Worm (Caenorhabditis elegans): ENCODE results near the gene rnp-1.
A peak's percentile ranks its signal among the peaks of the same experiment; 100 is the strongest.

rnp-1 gene

ce11 chrV:12199474-12199873 is 7.4 kb downstream of the rnp-1 start:
- TF ChIP-seq blmp-1 (tag; optimal IDR thresholded peaks at IDR 0.05) (peak; percentile 97), C04F5.9 (tag; optimal IDR thresholded peaks at IDR 0.05) (no peak), elt-3 (tag; optimal IDR thresholded peaks at IDR 0.05) (peak in 1 of 6 experiments; percentile 92), egl-27 (tag; optimal IDR thresholded peaks at IDR 0.05) (no peak)

DNA sequence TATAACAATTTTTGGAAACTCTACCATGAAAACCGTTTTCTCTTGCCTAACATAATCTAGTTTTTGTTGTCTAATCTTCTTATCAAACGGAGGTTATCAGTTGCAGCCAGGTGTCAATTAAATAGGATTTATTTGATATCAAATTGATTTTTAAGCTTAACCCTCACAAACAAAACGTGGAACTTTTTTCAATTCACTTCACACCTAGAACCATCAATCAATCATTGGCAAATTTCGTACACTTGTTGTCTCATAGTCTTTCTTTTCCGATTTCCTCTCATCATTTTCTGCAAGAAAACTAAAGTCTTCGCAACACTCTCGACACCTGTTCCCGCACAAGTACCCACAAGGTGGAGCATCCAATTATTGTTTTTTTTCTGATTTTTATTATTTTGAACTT is 16.6 kb downstream of the rnp-1 start:
- peak; percentile 44 for TF ChIP-seq lin-14 (GFP tag; optimal IDR thresholded peaks at IDR 0.05)
- TF ChIP-seq rnt-1 (tag; optimal IDR thresholded peaks at IDR 0.05) = peak; percentile 24
- peak; percentile 21 for TF ChIP-seq elt-2 (tag; optimal IDR thresholded peaks at IDR 0.05)
- no peak for TF ChIP-seq lin-35 (GFP tag; optimal IDR thresholded peaks at IDR 0.05)
- TF ChIP-seq nhr-20 (tag; optimal IDR thresholded peaks at IDR 0.05) = no peak

DNA sequence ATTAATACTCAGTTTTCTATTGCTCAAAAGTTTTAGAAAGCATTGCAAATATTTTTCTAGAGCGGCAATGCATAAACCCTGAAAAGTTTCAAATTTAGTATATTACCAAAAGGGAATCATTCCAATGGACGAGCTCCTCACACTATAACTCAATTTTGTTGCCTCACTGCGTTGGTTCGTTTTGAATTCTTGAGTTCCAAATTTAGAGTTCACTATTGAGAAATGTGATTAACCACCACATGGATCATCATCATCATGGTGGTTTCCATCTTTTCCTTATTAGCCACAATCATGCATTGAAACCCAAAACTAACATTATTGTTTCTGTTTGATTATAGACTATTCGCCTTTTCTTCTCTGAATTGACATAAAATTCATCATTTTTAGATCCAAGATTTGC is 17.9 kb downstream of the rnp-1 start:
- TF ChIP-seq fos-1 (tag; optimal IDR thresholded peaks at IDR 0.05) (no peak), skn-1 (tag; optimal IDR thresholded peaks at IDR 0.05) (no peak), aly-2 (tag; optimal IDR thresholded peaks at IDR 0.05) (no peak), unc-130 (tag; optimal IDR thresholded peaks at IDR 0.05) (no peak), ets-5 (GFP tag; IDR thresholded peaks at IDR 0.05) (no peak), blmp-1 (tag; optimal IDR thresholded peaks at IDR 0.05) (no peak), egl-13 (tag; optimal IDR thresholded peaks at IDR 0.05) (no peak), fkh-10 (GFP tag; optimal IDR thresholded peaks at IDR 0.05) (no peak), nhr-47 (tag; optimal IDR thresholded peaks at IDR 0.05) (no peak), lin-14 (GFP tag; optimal IDR thresholded peaks at IDR 0.05) (no peak), nhr-237 (tag; optimal IDR thresholded peaks at IDR 0.05) (no peak), snpc-4 (tag; optimal IDR thresholded peaks at IDR 0.05) (no peak)

DNA sequence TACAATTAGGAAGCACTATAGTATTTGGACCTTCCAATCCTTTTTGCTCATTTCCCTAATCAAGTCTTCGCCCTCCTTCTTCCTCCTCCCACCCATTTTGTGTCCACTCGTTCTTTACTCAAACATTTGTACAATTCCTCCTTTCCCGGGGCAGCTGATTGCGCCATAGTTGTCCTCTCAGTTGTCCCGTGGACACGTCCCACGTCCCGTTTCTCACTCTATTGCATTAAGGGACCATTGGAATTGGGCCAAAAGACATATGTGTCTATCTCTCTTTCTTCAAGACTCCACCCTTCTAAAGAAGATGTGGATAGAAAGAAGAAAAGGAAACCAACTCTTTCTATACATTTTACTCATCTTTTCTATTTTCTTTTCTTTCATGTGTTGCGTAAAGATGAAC is 19.0 kb downstream of the rnp-1 start:
- TF ChIP-seq mab-9 (GFP tag; IDR thresholded peaks at IDR 0.05) (no peak), lin-14 (GFP tag; optimal IDR thresholded peaks at IDR 0.05) (peak; percentile 82), nhr-90 (tag; optimal IDR thresholded peaks at IDR 0.05; ENCODE audit: poor library complexity) (no peak), nhr-76 (tag; optimal IDR thresholded peaks at IDR 0.05) (no peak), sox-4 (tag; optimal IDR thresholded peaks at IDR 0.05) (no peak), mep-1 (tag; optimal IDR thresholded peaks at IDR 0.05) (peak; percentile 3), efl-1 (optimal IDR thresholded peaks at IDR 0.05) (no peak), efl-1 (GFP tag; optimal IDR thresholded peaks at IDR 0.05 in 1 of 2) (peak in 1 of 2 experiments; percentile 13), vab-15 (tag; optimal IDR thresholded peaks at IDR 0.05) (no peak)

- TF ChIP-seq snpc-4 (tag; optimal IDR thresholded peaks at IDR 0.05) (no peak), ceh-88 (GFP tag; IDR thresholded peaks at IDR 0.05) (no peak), aly-2 (tag; optimal IDR thresholded peaks at IDR 0.05) (no peak), nhr-76 (tag; optimal IDR thresholded peaks at IDR 0.05) (no peak), mab-9 (GFP tag; IDR thresholded peaks at IDR 0.05) (no peak), efl-3 (GFP tag; optimal IDR thresholded peaks at IDR 0.05) (no peak), nhr-237 (tag; optimal IDR thresholded peaks at IDR 0.05) (no peak), lin-13 (GFP tag; optimal IDR thresholded peaks at IDR 0.05) (no peak), isw-1 (GFP tag; IDR thresholded peaks at IDR 0.05) (no peak), mdl-1 (tag; optimal IDR thresholded peaks at IDR 0.05) (no peak)
These were observed 21.0 kb downstream of the rnp-1 start, which contains the start of gene vab-8 for ce11 chrV:12213027-12213426. Gene vab-8 (plus strand): TSS chrV:12213327.

DNA sequence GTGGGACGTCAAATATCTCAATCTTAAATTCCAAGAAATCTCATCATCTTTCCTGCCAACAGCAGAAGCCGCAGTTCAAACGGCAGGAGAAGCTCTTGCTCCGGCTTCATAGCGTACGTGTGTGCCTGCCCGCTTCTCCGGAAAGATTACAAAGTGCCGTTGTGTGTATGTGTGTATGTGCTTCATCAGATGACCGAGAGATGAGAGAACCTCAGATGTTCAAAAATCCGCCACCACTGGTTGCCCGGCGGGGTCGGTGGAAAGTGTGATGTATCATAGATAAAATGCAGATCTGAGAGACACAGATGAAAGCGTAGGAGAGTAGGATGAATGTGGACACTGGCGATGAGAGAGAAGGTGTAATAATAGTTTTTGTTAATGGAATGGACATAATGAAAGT is 41.4 kb downstream of the rnp-1 start:
- no peak for TF ChIP-seq skn-1 (tag; optimal IDR thresholded peaks at IDR 0.05)
- TF ChIP-seq nhr-71 (tag; optimal IDR thresholded peaks at IDR 0.05) = peak; percentile 65
- TF ChIP-seq unc-86 (tag; optimal IDR thresholded peaks at IDR 0.05) = no peak
- no peak for TF ChIP-seq fkh-8 (tag; optimal IDR thresholded peaks at IDR 0.05)
- peak; percentile 80 for TF ChIP-seq lin-14 (GFP tag; optimal IDR thresholded peaks at IDR 0.05)
- TF ChIP-seq snu-23 (GFP tag; optimal IDR thresholded peaks at IDR 0.05) = peak; percentile 22
- no peak for TF ChIP-seq lin-39 (tag; optimal IDR thresholded peaks at IDR 0.05)
- TF ChIP-seq ces-1 (GFP tag; optimal IDR thresholded peaks at IDR 0.05) = no peak
- TF ChIP-seq unc-130 (tag; optimal IDR thresholded peaks at IDR 0.05) = peak; percentile 15
- no peak for TF ChIP-seq ceh-82 (tag; optimal IDR thresholded peaks at IDR 0.05)
- TF ChIP-seq rnt-1 (tag; optimal IDR thresholded peaks at IDR 0.05) = peak; percentile 58
- TF ChIP-seq lin-35 (GFP tag; optimal IDR thresholded peaks at IDR 0.05) = no peak
- peak; percentile 42 for TF ChIP-seq nhr-19 (GFP tag; conservative IDR thresholded peaks at IDR 0.05)
- peak; percentile 79 for TF ChIP-seq pag-3 (tag; optimal IDR thresholded peaks at IDR 0.05; ENCODE audit: borderline replicate concordance, insufficient read depth)
- no peak for TF ChIP-seq lir-3 (tag; optimal IDR thresholded peaks at IDR 0.05; ENCODE audit: poor library complexity)
- TF ChIP-seq zip-4 (GFP tag; optimal IDR thresholded peaks at IDR 0.05) = no peak
- no peak for TF ChIP-seq pqm-1 (tag; optimal IDR thresholded peaks at IDR 0.05)
